Worm (Caenorhabditis elegans): ENCODE results near the gene F36H5.14.

Gene F36H5.14

ce11 chrII:1750413-1750812 is 24.9 kb upstream of the F36H5.14 start, which contains the start of the genes F36H5.13 and F36H5.8:
TSS of gene F36H5.13 (minus strand) at chrII:1750513.
TSS of gene F36H5.8 (minus strand) at chrII:1750686.
- TF ChIP-seq fkh-6 (tag; optimal IDR thresholded peaks at IDR 0.05) (no peak), rnt-1 (tag; optimal IDR thresholded peaks at IDR 0.05) (no peak), hlh-6 (tag; optimal IDR thresholded peaks at IDR 0.05) (no peak), ceh-2 (tag; optimal IDR thresholded peaks at IDR 0.05) (no peak), unc-86 (tag; optimal IDR thresholded peaks at IDR 0.05) (no peak), ceh-31 (tag; optimal IDR thresholded peaks at IDR 0.05) (no peak), hlh-13 (GFP tag; optimal IDR thresholded peaks at IDR 0.05) (no peak), ttx-3 (tag; optimal IDR thresholded peaks at IDR 0.05) (no peak), pat-9 (tag; optimal IDR thresholded peaks at IDR 0.05) (no peak), elt-4 (tag; optimal IDR thresholded peaks at IDR 0.05) (no peak), fkh-10 (GFP tag; optimal IDR thresholded peaks at IDR 0.05) (no peak), ceh-18 (tag; optimal IDR thresholded peaks at IDR 0.05) (no peak), ceh-34 (tag; optimal IDR thresholded peaks at IDR 0.05) (no peak), ceh-24 (tag; optimal IDR thresholded peaks at IDR 0.05) (no peak), ceh-19 (GFP tag; optimal IDR thresholded peaks at IDR 0.05) (no peak), hlh-8 (tag; optimal IDR thresholded peaks at IDR 0.05) (no peak)

- TF ChIP-seq hlh-13 (GFP tag; optimal IDR thresholded peaks at IDR 0.05): no peak
- TF ChIP-seq ceh-30 (tag; optimal IDR thresholded peaks at IDR 0.05): no peak
- TF ChIP-seq ttx-3 (tag; optimal IDR thresholded peaks at IDR 0.05): no peak
- TF ChIP-seq nhr-11 (tag; optimal IDR thresholded peaks at IDR 0.05): no peak
- TF ChIP-seq ceh-18 (tag; optimal IDR thresholded peaks at IDR 0.05): no peak
- TF ChIP-seq pha-2 (tag; optimal IDR thresholded peaks at IDR 0.05): no peak
Observed at ce11 chrII:1752990-1753389, 22.3 kb upstream of the F36H5.14 start, which contains the start of gene F36H5.9. TSS of gene F36H5.9 (minus strand) at chrII:1753090.

ce11 chrII:1756072-1756471 is 19.3 kb upstream of the F36H5.14 start, which contains the start of gene F36H5.17:
TSS of gene F36H5.17 (minus strand) at chrII:1756172.
- TF ChIP-seq ceh-18 (tag; optimal IDR thresholded peaks at IDR 0.05): no peak
- TF ChIP-seq ceh-22 (tag; optimal IDR thresholded peaks at IDR 0.05): no peak
- TF ChIP-seq syd-9 (tag; optimal IDR thresholded peaks at IDR 0.05): no peak
- TF ChIP-seq tbx-7 (tag; optimal IDR thresholded peaks at IDR 0.05): no peak

ce11 chrII:1756582-1756981 is 18.8 kb upstream of the F36H5.14 start, which contains the start of gene fbxb-53:
TSS of gene fbxb-53 (plus strand) at chrII:1756882.
- TF ChIP-seq unc-42 (tag; optimal IDR thresholded peaks at IDR 0.05) (no peak), elt-2 (tag; optimal IDR thresholded peaks at IDR 0.05) (no peak), unc-3 (GFP tag; conservative IDR thresholded peaks at IDR 0.05) (no peak), unc-3 (tag; optimal IDR thresholded peaks at IDR 0.05) (no peak), pqm-1 (tag; optimal IDR thresholded peaks at IDR 0.05) (no peak)

- TF ChIP-seq odd-2 (tag; optimal IDR thresholded peaks at IDR 0.05): no peak
- no peak for TF ChIP-seq ceh-19 (GFP tag; optimal IDR thresholded peaks at IDR 0.05)
- TF ChIP-seq che-1 (tag; optimal IDR thresholded peaks at IDR 0.05): no peak
- no peak for TF ChIP-seq pha-4 (tag; optimal IDR thresholded peaks at IDR 0.05)
- TF ChIP-seq hlh-30 (tag; optimal IDR thresholded peaks at IDR 0.05; ENCODE audit: insufficient read depth): no peak
- no peak for TF ChIP-seq ceh-48 (tag; optimal IDR thresholded peaks at IDR 0.05)
Observed at ce11 chrII:1757033-1757432, 18.3 kb upstream of the F36H5.14 start, which contains the start of gene F36H5.10. TSS of gene F36H5.10 (plus strand) at chrII:1757333.

- no peak for TF ChIP-seq ttx-3 (tag; optimal IDR thresholded peaks at IDR 0.05)
- TF ChIP-seq sox-4 (tag; optimal IDR thresholded peaks at IDR 0.05): no peak
Observed at ce11 chrII:1759602-1760001, 15.7 kb upstream of the F36H5.14 start, which contains the start of gene F36H5.18. TSS of gene F36H5.18 (plus strand) at chrII:1759902.

All from whole organism, late embryonic.